Worm (Caenorhabditis elegans) whole organism, young adult: ENCODE results near the gene nep-5.

ENCODE experiments used
- B0019.2 ChIP-seq: fragments of 200-800 bp; sonication (Bioruptor generic); conservative IDR thresholded peaks from 2 replicates; pipeline ENCODE4 v1.3.6; 2022; ENCODE audit warnings: missing genetic modification reagents, missing genetic modification characterization, missing compliant biosample characterization
- B0261.1 ChIP-seq: sonication (generic microtip); optimal IDR thresholded peaks from 2 replicates; lab custom pipeline; 2016; ENCODE audit warnings: mild to moderate bottlenecking, missing genetic modification characterization, moderate library complexity, missing compliant biosample characterization
- F10E7.11 ChIP-seq: sonication (generic microtip); optimal IDR thresholded peaks from 2 replicates; lab custom pipeline; 2017; ENCODE audit warnings: mild to moderate bottlenecking, missing genetic modification characterization, moderate library complexity, missing compliant biosample characterization
- F49E8.2 ChIP-seq: sonication (generic microtip); optimal IDR thresholded peaks from 3 replicates; lab custom pipeline; 2017; ENCODE audit warnings: missing genetic modification characterization, mild to moderate bottlenecking, missing compliant biosample characterization, antibody characterized with exemption, moderate library complexity; ENCODE audit not compliant: insufficient read depth
- F52B5.7 ChIP-seq: sonication (generic microtip); optimal IDR thresholded peaks from 2 replicates; lab custom pipeline; 2016; ENCODE audit warnings: mild to moderate bottlenecking, missing genetic modification characterization, missing compliant biosample characterization
- F55B11.4 ChIP-seq: sonication (generic microtip); optimal IDR thresholded peaks from 2 replicates; lab custom pipeline; 2016; ENCODE audit warnings: missing compliant biosample characterization, missing genetic modification characterization, borderline replicate concordance; ENCODE audit not compliant: insufficient read depth
- Y53G8AR.9 ChIP-seq: fragments of 200-800 bp; sonication (Bioruptor generic); conservative IDR thresholded peaks from 2 replicates; pipeline ENCODE4 v1.3.6; 2022; ENCODE audit warnings: missing genetic modification reagents, missing genetic modification characterization, missing compliant biosample characterization
- ZK185.1 ChIP-seq: sonication (generic microtip); optimal IDR thresholded peaks from 2 replicates; lab custom pipeline; 2016; ENCODE audit warnings: mild to moderate bottlenecking, missing genetic modification characterization, missing compliant biosample characterization; ENCODE audit not compliant: poor library complexity, severe bottlenecking
- bed-1 ChIP-seq: fragments of 200-800 bp; sonication (Bioruptor generic); IDR thresholded peaks from 2 replicates; pipeline ENCODE4 v1.3.6; 2022; ENCODE audit warnings: missing genetic modification reagents, missing genetic modification characterization, missing compliant biosample characterization
- bed-2 ChIP-seq: fragments of 200-800 bp; sonication (Bioruptor generic); IDR thresholded peaks from 2 replicates; pipeline ENCODE4 v1.3.6; 2022; ENCODE audit warnings: missing genetic modification reagents, missing genetic modification characterization, missing compliant biosample characterization
- cebp-1 ChIP-seq, 2 experiments: fragments of 200-800 bp in 1 of 2; sonication (Bioruptor generic) in 1 of 2; sonication (generic microtip) in 1 of 2; IDR thresholded peaks in 1 of 2; optimal IDR thresholded peaks in 1 of 2; 2 replicates each; pipeline versions ENCODE4 v1.3.6 to Lab custom; 2017 to 2022; ENCODE audit warnings: missing compliant biosample characterization in 2 of 2, missing genetic modification characterization in 2 of 2, mild to moderate bottlenecking in 1 of 2, missing genetic modification reagents in 1 of 2, moderate library complexity in 1 of 2
- cebp-2 ChIP-seq: fragments of 200-800 bp; sonication (Bioruptor generic); IDR thresholded peaks from 2 replicates; pipeline ENCODE4 v1.3.6; 2022; ENCODE audit warnings: missing genetic modification characterization, missing compliant biosample characterization
- ceh-100 ChIP-seq: fragments of 200-800 bp; sonication (Bioruptor generic); IDR thresholded peaks from 2 replicates; pipeline ENCODE4 v1.3.6; 2022; ENCODE audit warnings: missing genetic modification reagents, missing genetic modification characterization, missing compliant biosample characterization
- ceh-27 ChIP-seq: fragments of 200-800 bp; sonication (Bioruptor generic); optimal IDR thresholded peaks from 2 replicates; lab custom pipeline; 2018; ENCODE audit warnings: mild to moderate bottlenecking, missing genetic modification characterization, moderate library complexity, missing compliant biosample characterization
- efl-1 ChIP-seq: fragments of 150-350 bp; optimal IDR thresholded peaks from 2 replicates; lab custom pipeline; 2014; ENCODE audit warnings: missing biosample characterization, missing genetic modification reagents, missing genetic modification characterization
- egl-44 ChIP-seq: fragments of 200-800 bp; sonication (Bioruptor generic); IDR thresholded peaks from 2 replicates; pipeline ENCODE4 v1.3.6; 2022; ENCODE audit warnings: missing genetic modification reagents, missing genetic modification characterization, missing compliant biosample characterization
- ets-4 ChIP-seq: fragments of 200-800 bp; sonication (Bioruptor generic); optimal IDR thresholded peaks from 2 replicates; lab custom pipeline; 2018; ENCODE audit warnings: mild to moderate bottlenecking, missing genetic modification characterization, missing compliant biosample characterization
- fkh-3 ChIP-seq: sonication (generic microtip); optimal IDR thresholded peaks from 2 replicates; lab custom pipeline; 2016; ENCODE audit warnings: mild to moderate bottlenecking, missing genetic modification characterization, missing compliant biosample characterization
- gei-17 ChIP-seq: fragments of 200-800 bp; sonication (Bioruptor generic); optimal IDR thresholded peaks from 2 replicates; lab custom pipeline; 2018; ENCODE audit warnings: mild to moderate bottlenecking, missing genetic modification characterization, missing compliant biosample characterization
- hmg-1.2 ChIP-seq: fragments of 200-800 bp; sonication (Bioruptor generic); IDR thresholded peaks from 2 replicates; pipeline ENCODE4 v1.3.6; 2022; ENCODE audit warnings: missing genetic modification reagents, missing genetic modification characterization, missing compliant biosample characterization
- hmg-20 ChIP-seq: fragments of 200-800 bp; sonication (Bioruptor generic); IDR thresholded peaks from 2 replicates; pipeline ENCODE4 v1.3.6; 2022; ENCODE audit warnings: missing genetic modification reagents, missing genetic modification characterization, missing compliant biosample characterization
- lin-26 ChIP-seq: fragments of 200-800 bp; sonication (Bioruptor generic); IDR thresholded peaks from 2 replicates; pipeline ENCODE4 v1.3.6; 2022; ENCODE audit warnings: missing genetic modification reagents, missing genetic modification characterization, missing compliant biosample characterization
- lsl-1 ChIP-seq: fragments of 200-800 bp; sonication (Bioruptor generic); optimal IDR thresholded peaks from 2 replicates; lab custom pipeline; 2018; ENCODE audit warnings: mild to moderate bottlenecking, missing genetic modification characterization, moderate library complexity, missing compliant biosample characterization
- madf-10 ChIP-seq: sonication (generic microtip); optimal IDR thresholded peaks from 2 replicates; lab custom pipeline; 2016; ENCODE audit warnings: mild to moderate bottlenecking, missing genetic modification characterization, missing compliant biosample characterization
- madf-3 ChIP-seq: fragments of 200-800 bp; sonication (Bioruptor generic); IDR thresholded peaks from 2 replicates; pipeline ENCODE4 v1.3.6; 2022; ENCODE audit warnings: missing genetic modification reagents, missing genetic modification characterization, missing compliant biosample characterization
- mel-28 ChIP-seq: sonication (generic microtip); optimal IDR thresholded peaks from 2 replicates; lab custom pipeline; 2016; ENCODE audit warnings: borderline replicate concordance, mild to moderate bottlenecking, missing genetic modification characterization, missing compliant biosample characterization
- mes-4 ChIP-seq: sonication (generic microtip); optimal IDR thresholded peaks from 2 replicates; lab custom pipeline; 2016; ENCODE audit warnings: missing genotype, missing genetic modification characterization, missing compliant biosample characterization
- mxl-1 ChIP-seq: sonication (generic microtip); optimal IDR thresholded peaks from 2 replicates; lab custom pipeline; 2016; ENCODE audit warnings: missing genetic modification characterization, missing compliant biosample characterization
- nhr-179 ChIP-seq: sonication (generic microtip); optimal IDR thresholded peaks from 2 replicates; lab custom pipeline; 2016; ENCODE audit warnings: mild to moderate bottlenecking, missing genetic modification characterization, missing compliant biosample characterization
- nhr-27 ChIP-seq: fragments of 200-800 bp; sonication (Bioruptor generic); optimal IDR thresholded peaks from 2 replicates; lab custom pipeline; 2018; ENCODE audit warnings: mild to moderate bottlenecking, missing genetic modification characterization, moderate library complexity, missing compliant biosample characterization
- nhr-90 ChIP-seq: sonication (generic microtip); optimal IDR thresholded peaks from 2 replicates; lab custom pipeline; 2016; ENCODE audit warnings: missing genotype, mild to moderate bottlenecking, missing genetic modification characterization, missing compliant biosample characterization
- pbrm-1 ChIP-seq: fragments of 200-800 bp; sonication (Bioruptor generic); IDR thresholded peaks from 2 replicates; pipeline ENCODE4 v1.3.6; 2022; ENCODE audit warnings: missing genetic modification reagents, missing genetic modification characterization, missing compliant biosample characterization
- pha-4 ChIP-seq: fragments of 150-350 bp; sonication (generic microtip); optimal IDR thresholded peaks from 2 replicates; lab custom pipeline; 2014; ENCODE audit warnings: missing biosample characterization, missing genetic modification reagents, missing genetic modification characterization
- rcor-1 ChIP-seq: fragments of 200-800 bp; sonication (Bioruptor generic); IDR thresholded peaks from 2 replicates; pipeline ENCODE4 v1.3.6; 2022; ENCODE audit warnings: missing genetic modification reagents, missing genetic modification characterization, missing compliant biosample characterization
- snpc-4 ChIP-seq, 5 experiments: fragments of 150-350 bp in 1 of 5; sonication (generic microtip) in 4 of 5; optimal IDR thresholded peaks; 2 replicates each; lab custom pipeline; 2014 to 2018; ENCODE audit warnings: missing genetic modification characterization in 5 of 5, missing biosample characterization in 3 of 5, antibody characterized with exemption in 2 of 5, mild to moderate bottlenecking in 2 of 5, missing compliant biosample characterization in 2 of 5, missing genotype in 2 of 5, moderate library complexity in 2 of 5, missing genetic modification reagents in 1 of 5
- sptf-2 ChIP-seq: fragments of 200-800 bp; sonication (Bioruptor generic); optimal IDR thresholded peaks from 2 replicates; lab custom pipeline; 2018; ENCODE audit warnings: mild to moderate bottlenecking, missing genetic modification characterization, missing compliant biosample characterization
- tbx-9 ChIP-seq: sonication (generic microtip); optimal IDR thresholded peaks from 2 replicates; lab custom pipeline; 2016; ENCODE audit warnings: borderline replicate concordance, missing genetic modification characterization, inconsistent platforms, missing compliant biosample characterization
- unc-62 ChIP-seq: fragments of 150-350 bp; optimal IDR thresholded peaks from 2 replicates; lab custom pipeline; 2014; ENCODE audit warnings: missing biosample characterization, missing genetic modification reagents, missing genetic modification characterization
- zim-3 ChIP-seq: sonication (generic microtip); optimal IDR thresholded peaks from 2 replicates; lab custom pipeline; 2017; ENCODE audit warnings: mild to moderate bottlenecking, missing genetic modification characterization, moderate library complexity, missing compliant biosample characterization
- ztf-22 ChIP-seq: fragments of 200-800 bp; sonication (Bioruptor generic); optimal IDR thresholded peaks from 2 replicates; lab custom pipeline; 2018; ENCODE audit warnings: mild to moderate bottlenecking, missing genetic modification characterization, moderate library complexity, missing compliant biosample characterization

nep-5 gene

DNA sequence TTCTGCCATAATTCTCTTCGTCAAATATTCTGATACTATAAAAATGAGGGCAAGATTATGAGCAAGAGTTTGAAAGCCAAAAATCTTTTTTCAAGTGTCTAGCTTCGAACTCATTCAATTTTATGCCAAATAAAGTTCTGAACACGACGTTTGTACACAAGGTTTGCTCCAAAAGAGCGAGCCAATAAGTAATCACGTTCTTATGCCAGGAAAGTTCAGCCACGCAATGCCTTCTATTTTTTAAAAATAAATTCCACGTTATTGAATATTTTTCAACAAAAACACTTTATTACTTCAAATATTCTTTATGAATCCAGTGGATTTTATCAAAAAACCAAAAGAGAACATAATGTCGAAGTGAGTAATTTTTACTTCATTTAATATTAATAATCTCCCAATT lies at the start of gene nep-5:
TSS of gene nep-5 (plus strand) at position 301 of the 400 bp plus-strand sequence.
- no peak for TF ChIP-seq F49E8.2 (tag; lab: Kevin White, UChicago)
- no peak for TF ChIP-seq ZK185.1 (tag; lab: Kevin White, UChicago)
- TF ChIP-seq ceh-100 (GFP tag; lab: Robert Waterston, UW), result no peak
- no peak for TF ChIP-seq Y53G8AR.9 (GFP tag; lab: Robert Waterston, UW)
- no peak for TF ChIP-seq cebp-2 (GFP tag; lab: Robert Waterston, UW)
- TF ChIP-seq mes-4 (tag; lab: Kevin White, UChicago), result no peak
- TF ChIP-seq nhr-90, result no peak
- TF ChIP-seq pha-4, result no peak
- TF ChIP-seq nhr-179, result no peak
- TF ChIP-seq lsl-1 (GFP tag; lab: Kevin White, UChicago), result no peak
- TF ChIP-seq lin-26, result no peak
- no peak for TF ChIP-seq unc-62 (GFP tag; lab: Kevin White, UChicago)
- TF ChIP-seq madf-3, result no peak
- TF ChIP-seq hmg-1.2 (GFP tag; lab: Robert Waterston, UW), result no peak
- no peak for TF ChIP-seq cebp-1 (GFP tag; IDR thresholded peaks at IDR 0.05; lab: Robert Waterston, UW)
- no peak for TF ChIP-seq cebp-1 (tag; optimal IDR thresholded peaks at IDR 0.05; lab: Kevin White, UChicago)
- no peak for TF ChIP-seq F55B11.4 (tag; lab: Kevin White, UChicago)
- TF ChIP-seq zim-3, result no peak
- TF ChIP-seq B0019.2 (GFP tag; lab: Robert Waterston, UW), result no peak
- TF ChIP-seq bed-1 (GFP tag; lab: Robert Waterston, UW), result no peak
- TF ChIP-seq ztf-22 (GFP tag; lab: Kevin White, UChicago), result no peak

DNA sequence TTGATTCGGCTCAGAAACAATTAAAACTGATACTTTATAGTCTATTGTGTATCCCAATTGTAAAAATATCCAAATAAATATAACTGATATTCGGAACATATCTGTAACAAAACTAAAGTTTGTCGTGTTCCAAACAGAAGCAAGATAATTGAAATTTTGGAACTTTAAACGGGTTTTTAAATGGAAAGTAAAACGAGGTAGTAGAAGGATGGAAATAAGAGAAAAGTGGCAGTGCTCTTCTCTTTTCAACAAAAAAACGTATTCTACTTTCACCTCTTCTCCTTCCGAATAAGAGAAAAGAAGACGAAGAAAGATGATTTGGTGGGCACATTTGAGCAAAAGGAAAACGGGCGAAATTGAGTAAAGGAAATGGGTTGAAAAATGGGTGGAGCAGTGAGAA lies 41.4 kb upstream of the nep-5 start, which contains the start of gene nmr-1:
TSS of gene nmr-1 (minus strand) at position 101 of the 400 bp plus-strand sequence.
- TF ChIP-seq mel-28 (no peak), pbrm-1 (GFP tag; lab: Robert Waterston, UW) (no peak), nhr-27 (tag; lab: Kevin White, UChicago) (no peak), ets-4 (GFP tag; lab: Kevin White, UChicago) (no peak), F10E7.11 (tag; lab: Kevin White, UChicago) (no peak), bed-2 (no peak), rcor-1 (GFP tag; lab: Robert Waterston, UW) (no peak), B0261.1 (tag; lab: Kevin White, UChicago) (no peak), snpc-4 (GFP tag; optimal IDR thresholded peaks at IDR 0.05; lab: Kevin White, UChicago) (no peak), snpc-4 (tag; optimal IDR thresholded peaks at IDR 0.05; lab: Kevin White, UChicago) (no peak), ceh-27 (GFP tag; lab: Kevin White, UChicago) (no peak), madf-10 (tag; lab: Kevin White, UChicago) (no peak), fkh-3 (no peak), Y53G8AR.9 (GFP tag; lab: Robert Waterston, UW) (no peak), efl-1 (GFP tag; lab: Kevin White, UChicago) (no peak)

DNA sequence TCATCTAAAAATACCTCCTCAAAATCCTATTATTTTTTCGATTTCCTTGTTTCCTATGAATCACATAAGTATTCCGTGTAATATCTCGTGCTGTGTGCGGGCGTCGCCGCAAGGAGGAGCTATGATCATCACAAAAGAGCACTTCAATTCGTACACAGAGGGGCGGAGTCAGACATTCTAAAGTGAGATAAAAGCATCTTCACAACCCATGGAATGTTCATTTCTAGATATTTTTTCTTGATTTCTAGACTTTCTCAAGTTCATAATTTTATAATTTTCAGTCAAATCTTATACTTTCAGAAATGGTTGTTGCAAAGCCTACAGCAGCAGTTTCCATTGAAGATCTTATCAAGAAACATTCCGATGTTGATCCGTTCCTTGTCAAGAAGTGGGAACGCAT lies 40.6 kb upstream of the nep-5 start, which contains the start of gene cex-1:
TSS of gene cex-1 (plus strand) at position 301 of the 400 bp plus-strand sequence.
- TF ChIP-seq egl-44 (GFP tag; lab: Robert Waterston, UW), result no peak
- TF ChIP-seq tbx-9 (tag; lab: Kevin White, UChicago), result no peak
- no peak for TF ChIP-seq mxl-1
- TF ChIP-seq bed-2, result no peak
- no peak for TF ChIP-seq F52B5.7
- TF ChIP-seq F10E7.11 (tag; lab: Kevin White, UChicago), result no peak
- TF ChIP-seq sptf-2 (GFP tag; lab: Kevin White, UChicago), result no peak
- no peak for TF ChIP-seq hmg-20 (GFP tag; lab: Robert Waterston, UW)
- TF ChIP-seq gei-17 (GFP tag; lab: Kevin White, UChicago), result no peak
